Worm (Caenorhabditis elegans) whole organism, L4/young adult: ENCODE data around the gene rif-1.1.

Experiments used
- W03F9.2 ChIP-seq: fragments of 150-350 bp; optimal IDR thresholded peaks from 2 replicates; lab custom pipeline; 2014; ENCODE audit warnings: missing biosample characterization, missing genetic modification characterization
- dao-5 ChIP-seq: sonication (generic microtip); optimal IDR thresholded peaks from 2 replicates; lab custom pipeline; 2016; ENCODE audit warnings: missing genotype, missing genetic modification characterization, moderate library complexity, missing compliant biosample characterization
- him-1 ChIP-seq: sonication (generic microtip); optimal IDR thresholded peaks from 2 replicates; lab custom pipeline; 2016; ENCODE audit warnings: missing genotype, missing genetic modification reagents, missing genetic modification characterization, missing compliant biosample characterization

DNA sequence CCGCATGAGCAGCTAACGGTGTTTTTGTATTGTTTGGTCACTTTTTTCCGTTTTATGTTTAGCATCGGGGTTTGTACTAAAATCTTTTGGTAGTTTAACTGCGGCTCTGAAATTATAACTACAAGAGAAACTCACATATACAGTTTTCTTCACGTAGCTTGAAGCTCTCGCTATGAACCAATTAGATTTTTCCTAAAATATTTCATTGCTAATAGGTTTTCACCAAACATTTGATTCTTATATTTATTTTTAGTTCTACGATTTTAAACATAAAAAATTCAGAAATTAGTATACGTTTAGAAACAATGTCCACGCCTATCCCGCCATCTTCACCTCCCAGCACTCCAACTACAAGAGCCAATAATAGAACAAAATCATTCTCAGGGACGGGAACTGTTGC, 33.6 kb downstream of the rif-1.1 start, which contains the start of gene C06A12.3:
- no peak for TF ChIP-seq him-1 (tag; lab: Kevin White, UChicago)
- TF ChIP-seq dao-5 (tag; lab: Kevin White, UChicago), result no peak
- no peak for TF ChIP-seq W03F9.2 (tag; lab: Kevin White, UChicago)
